Worm (Caenorhabditis elegans) whole organism, L2 larva: ENCODE data around the gene srh-28.

Source experiments
- elt-3 ChIP-seq: sonication (generic microtip); optimal IDR thresholded peaks from 2 replicates; lab custom pipeline; 2017; ENCODE audit warnings: missing biosample characterization, missing genetic modification characterization
- nhr-6 ChIP-seq: fragments of 150-350 bp; optimal IDR thresholded peaks from 2 replicates; lab custom pipeline; 2014; ENCODE audit warnings: missing biosample characterization, missing genetic modification characterization
- sem-4 ChIP-seq: fragments of 150-350 bp; optimal IDR thresholded peaks from 2 replicates; lab custom pipeline; 2014; ENCODE audit warnings: missing biosample characterization, missing genetic modification reagents, missing genetic modification characterization

DNA sequence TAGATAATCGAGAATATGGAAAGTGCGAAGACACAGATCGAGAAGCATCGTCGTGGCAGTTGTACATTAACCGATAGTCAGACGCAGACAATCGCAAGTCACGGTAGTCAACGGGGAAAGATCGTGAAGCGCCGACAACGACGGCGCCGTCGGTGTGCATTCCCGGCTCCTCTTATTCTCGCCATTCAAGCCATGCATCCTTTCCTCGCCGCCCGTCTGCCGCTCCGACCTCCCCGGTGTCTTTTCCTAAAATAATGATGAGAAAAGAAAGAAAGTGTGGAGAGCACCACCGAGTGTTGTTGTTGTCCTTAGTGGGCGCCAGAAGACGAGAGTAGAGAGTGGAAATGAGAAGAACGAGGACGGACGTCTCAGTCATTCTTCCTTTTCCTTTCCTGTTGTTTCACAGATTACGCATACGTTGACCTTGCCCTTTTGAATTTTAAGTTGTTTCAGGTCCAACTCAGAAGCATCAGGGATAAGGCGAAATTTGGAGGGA, 18.2 kb upstream of the srh-28 start, which contains the start of gene ZC404.1:
- no peak for TF ChIP-seq sem-4 (tag; lab: Kevin White, UChicago)
- TF ChIP-seq nhr-6: no peak
- TF ChIP-seq elt-3: no peak
